Fruit fly (Drosophila melanogaster) whole organism, embryonic: ENCODE measurements around the gene CG42355.
A peak's percentile ranks its signal among the peaks of the same experiment; 100 is the strongest.

Experiments
- Antp ChIP-seq: fragments of 200-800 bp; sonication (Bioruptor generic); optimal IDR thresholded peaks from 3 replicates; lab custom pipeline; 2016; ENCODE audit warnings: missing biosample characterization, missing genetic modification characterization
- B-H1 ChIP-seq: fragments of 200-800 bp; sonication (Bioruptor generic); IDR thresholded peaks from 3 replicates; pipeline ENCODE4 v1.3.6; 2022; ENCODE audit warnings: missing biosample characterization, missing genetic modification characterization
- BEAF-32 ChIP-seq: fragments of 200-800 bp; sonication (Bioruptor generic); optimal IDR thresholded peaks from 3 replicates; lab custom pipeline; 2017; ENCODE audit warnings: missing biosample characterization, missing genetic modification characterization, mild to moderate bottlenecking, moderate library complexity, missing genetic modification reagents
- CG10147 ChIP-seq: fragments of 200-800 bp; sonication (Bioruptor generic); optimal IDR thresholded peaks from 2 replicates; lab custom pipeline; 2019; ENCODE audit warnings: missing biosample characterization, mild to moderate bottlenecking, missing genetic modification characterization, moderate library complexity
- CG11560 ChIP-seq: fragments of 200-800 bp; sonication (Bioruptor generic); IDR thresholded peaks from 3 replicates; pipeline ENCODE4 v1.3.6; 2022; ENCODE audit warnings: missing biosample characterization, missing genetic modification characterization
- CG11696 ChIP-seq: fragments of 200-800 bp; sonication (Bioruptor generic); IDR thresholded peaks from 2 replicates; pipeline ENCODE4 v1.3.6; 2022; ENCODE audit warnings: missing biosample characterization, missing genetic modification characterization
- CG12744 ChIP-seq: fragments of 200-800 bp; sonication (Bioruptor generic); optimal IDR thresholded peaks from 2 replicates; lab custom pipeline; 2016; ENCODE audit warnings: missing biosample characterization, missing genetic modification characterization
- CG13894 ChIP-seq: fragments of 200-800 bp; sonication (Bioruptor generic); optimal IDR thresholded peaks from 3 replicates; lab custom pipeline; 2018; ENCODE audit warnings: missing biosample characterization, mild to moderate bottlenecking, missing genetic modification characterization, moderate library complexity
- CG1529 ChIP-seq: fragments of 200-800 bp; sonication (Bioruptor generic); optimal IDR thresholded peaks from 3 replicates; lab custom pipeline; 2018; ENCODE audit warnings: missing biosample characterization, missing genetic modification characterization
- CG1602 ChIP-seq: fragments of 200-800 bp; sonication (Bioruptor generic); optimal IDR thresholded peaks from 3 replicates; lab custom pipeline; 2016; ENCODE audit warnings: missing biosample characterization, missing genetic modification characterization
- CG1647 ChIP-seq: fragments of 200-800 bp; sonication (Bioruptor generic); optimal IDR thresholded peaks from 3 replicates; lab custom pipeline; 2016; ENCODE audit warnings: missing biosample characterization, missing genetic modification characterization
- CG16815 ChIP-seq: fragments of 200-800 bp; sonication (Bioruptor generic); optimal IDR thresholded peaks from 3 replicates; lab custom pipeline; 2017; ENCODE audit warnings: missing biosample characterization, mild to moderate bottlenecking, missing genetic modification characterization
- CG32532 ChIP-seq: fragments of 200-800 bp; sonication (Bioruptor generic); IDR thresholded peaks from 2 replicates; pipeline ENCODE4 v1.3.6; 2022; ENCODE audit warnings: missing biosample characterization, missing genetic modification characterization
- CG33213 ChIP-seq: fragments of 200-800 bp; sonication (Bioruptor generic); optimal IDR thresholded peaks from 3 replicates; lab custom pipeline; 2016; ENCODE audit warnings: missing biosample characterization, missing genetic modification characterization
- CG34376 ChIP-seq: fragments of 200-800 bp; sonication (Bioruptor generic); optimal IDR thresholded peaks from 2 replicates; lab custom pipeline; 2018; ENCODE audit warnings: missing biosample characterization, mild to moderate bottlenecking, missing genetic modification characterization
- CG4424 ChIP-seq: fragments of 200-800 bp; sonication (Bioruptor generic); optimal IDR thresholded peaks from 3 replicates; lab custom pipeline; 2016; ENCODE audit warnings: missing biosample characterization, missing genetic modification characterization
- CG4617 ChIP-seq: fragments of 200-800 bp; sonication (Bioruptor generic); optimal IDR thresholded peaks from 3 replicates; lab custom pipeline; 2016; ENCODE audit warnings: missing biosample characterization, missing genetic modification characterization, borderline replicate concordance
- CG4854 ChIP-seq: fragments of 200-800 bp; sonication (Bioruptor generic); optimal IDR thresholded peaks from 2 replicates; lab custom pipeline; 2016; ENCODE audit warnings: missing biosample characterization, missing genetic modification characterization, inconsistent platforms
- CG5953 ChIP-seq: fragments of 200-800 bp; sonication (Bioruptor generic); IDR thresholded peaks from 2 replicates; pipeline ENCODE4 v1.3.6; 2022; ENCODE audit warnings: missing biosample characterization, missing genetic modification characterization
- CG6689 ChIP-seq: fragments of 200-800 bp; sonication (Bioruptor generic); IDR thresholded peaks from 2 replicates; pipeline ENCODE4 v1.3.6; 2022; ENCODE audit warnings: missing biosample characterization, missing genetic modification characterization
- CG6813 ChIP-seq: fragments of 200-800 bp; sonication (Bioruptor generic); optimal IDR thresholded peaks from 2 replicates; lab custom pipeline; 2017; ENCODE audit warnings: missing biosample characterization, missing genetic modification characterization, mild to moderate bottlenecking, moderate library complexity, missing genetic modification reagents
- CG7786 ChIP-seq: fragments of 200-800 bp; sonication (Bioruptor generic); optimal IDR thresholded peaks from 2 replicates; lab custom pipeline; 2016; ENCODE audit warnings: missing biosample characterization, missing genetic modification characterization
- CG9437 ChIP-seq: fragments of 200-800 bp; sonication (Bioruptor generic); optimal IDR thresholded peaks from 2 replicates; lab custom pipeline; 2018; ENCODE audit warnings: missing biosample characterization, mild to moderate bottlenecking, missing genetic modification characterization
- CG9932 ChIP-seq: fragments of 200-800 bp; sonication (Bioruptor generic); IDR thresholded peaks from 2 replicates; pipeline ENCODE4 v1.3.6; 2022; ENCODE audit warnings: missing biosample characterization, missing genetic modification characterization
- CoRest ChIP-seq: fragments of 200-800 bp; sonication (Bioruptor generic); optimal IDR thresholded peaks from 3 replicates; lab custom pipeline; 2018; ENCODE audit warnings: missing biosample characterization, mild to moderate bottlenecking, missing genetic modification characterization, moderate library complexity
- D19A ChIP-seq: fragments of 200-800 bp; optimal IDR thresholded peaks from 3 replicates; lab custom pipeline; 2019; ENCODE audit warnings: missing biosample characterization, mild to moderate bottlenecking, missing genetic modification characterization, moderate library complexity
- Dek ChIP-seq: fragments of 200-800 bp; sonication (Bioruptor generic); optimal IDR thresholded peaks from 3 replicates; lab custom pipeline; 2019; ENCODE audit warnings: missing biosample characterization, mild to moderate bottlenecking, missing genetic modification characterization, moderate library complexity
- HLH3B ChIP-seq: fragments of 200-800 bp; sonication (Bioruptor generic); IDR thresholded peaks from 2 replicates; pipeline ENCODE4 v1.3.6; 2022; ENCODE audit warnings: missing biosample characterization, missing genetic modification characterization
- Meics ChIP-seq: fragments of 200-800 bp; sonication (Bioruptor generic); optimal IDR thresholded peaks from 2 replicates; lab custom pipeline; 2017; ENCODE audit warnings: missing biosample characterization, mild to moderate bottlenecking, missing genetic modification characterization
- NC2β ChIP-seq: fragments of 200-800 bp; sonication (Bioruptor generic); optimal IDR thresholded peaks from 2 replicates; lab custom pipeline; 2016; ENCODE audit warnings: missing biosample characterization, missing genetic modification characterization
- Nf-YC ChIP-seq: fragments of 200-800 bp; optimal IDR thresholded peaks from 3 replicates; lab custom pipeline; 2019; ENCODE audit warnings: missing biosample characterization, mild to moderate bottlenecking, missing genetic modification characterization, moderate library complexity
- NfI ChIP-seq: fragments of 200-800 bp; sonication (Bioruptor generic); optimal IDR thresholded peaks from 3 replicates; lab custom pipeline; 2018; ENCODE audit warnings: missing biosample characterization, mild to moderate bottlenecking, missing genetic modification characterization, moderate library complexity
- Opbp ChIP-seq: fragments of 200-800 bp; sonication (Bioruptor generic); IDR thresholded peaks from 3 replicates; pipeline ENCODE4 v1.3.6; 2022; ENCODE audit warnings: missing biosample characterization, missing genetic modification characterization; ENCODE audit not compliant: partially characterized antibody
- YL-1 ChIP-seq: fragments of 200-800 bp; sonication (Bioruptor generic); optimal IDR thresholded peaks from 3 replicates; lab custom pipeline; 2017; ENCODE audit warnings: missing biosample characterization, mild to moderate bottlenecking, missing genetic modification characterization
- amos ChIP-seq: fragments of 200-800 bp; sonication (Bioruptor generic); IDR thresholded peaks from 2 replicates; pipeline ENCODE4 v1.3.6; 2022; ENCODE audit warnings: missing biosample characterization, missing genetic modification characterization; ENCODE audit not compliant: partially characterized antibody
- ase ChIP-seq: fragments of 200-800 bp; sonication (Bioruptor generic); IDR thresholded peaks from 3 replicates; pipeline ENCODE4 v1.3.6; 2022; ENCODE audit warnings: missing biosample characterization, missing genetic modification characterization
- caup ChIP-seq: fragments of 200-800 bp; sonication (Bioruptor generic); optimal IDR thresholded peaks from 3 replicates; lab custom pipeline; 2017; ENCODE audit warnings: missing biosample characterization, mild to moderate bottlenecking, missing genetic modification characterization, moderate library complexity; ENCODE audit not compliant: severe bottlenecking
- dan ChIP-seq: fragments of 200-800 bp; sonication (Bioruptor generic); IDR thresholded peaks from 2 replicates; pipeline ENCODE4 v1.3.6; 2022; ENCODE audit warnings: missing biosample characterization, missing genetic modification characterization
- dmrt11E ChIP-seq: fragments of 200-800 bp; sonication (Bioruptor generic); optimal IDR thresholded peaks from 3 replicates; lab custom pipeline; 2018; ENCODE audit warnings: missing biosample characterization, mild to moderate bottlenecking, missing genetic modification characterization, moderate library complexity
- gce ChIP-seq: fragments of 200-800 bp; sonication (Bioruptor generic); IDR thresholded peaks from 3 replicates; pipeline ENCODE4 v1.3.6; 2022; ENCODE audit warnings: missing biosample characterization, missing genetic modification characterization
- gro ChIP-seq: fragments of 200-800 bp; sonication (Bioruptor generic); optimal IDR thresholded peaks from 2 replicates; lab custom pipeline; 2016; ENCODE audit warnings: missing biosample characterization, missing genetic modification characterization
- lab ChIP-seq: fragments of 200-800 bp; sonication (Bioruptor generic); optimal IDR thresholded peaks from 3 replicates; lab custom pipeline; 2017; ENCODE audit warnings: missing biosample characterization, missing genetic modification characterization, mild to moderate bottlenecking, moderate library complexity, missing genetic modification reagents
- mam ChIP-seq: fragments of 200-800 bp; sonication (Bioruptor generic); optimal IDR thresholded peaks from 3 replicates; lab custom pipeline; 2016; ENCODE audit warnings: missing biosample characterization, missing genetic modification characterization
- nerfin-1 ChIP-seq: fragments of 200-800 bp; sonication (Bioruptor generic); optimal IDR thresholded peaks from 3 replicates; lab custom pipeline; 2019; ENCODE audit warnings: missing biosample characterization, mild to moderate bottlenecking, missing genetic modification characterization, moderate library complexity
- nmo ChIP-seq: fragments of 200-800 bp; sonication (Bioruptor generic); optimal IDR thresholded peaks from 2 replicates; lab custom pipeline; 2018; ENCODE audit warnings: missing biosample characterization, mild to moderate bottlenecking, missing genetic modification characterization, moderate library complexity
- org-1 ChIP-seq: fragments of 200-800 bp; sonication (Bioruptor generic); optimal IDR thresholded peaks from 2 replicates; lab custom pipeline; 2017; ENCODE audit warnings: missing biosample characterization, missing genetic modification characterization
- pnt ChIP-seq: fragments of 200-800 bp; sonication (Bioruptor generic); optimal IDR thresholded peaks from 3 replicates; lab custom pipeline; 2016; ENCODE audit warnings: missing biosample characterization, missing genetic modification characterization
- seq ChIP-seq: fragments of 200-800 bp; sonication (Bioruptor generic); IDR thresholded peaks from 2 replicates; pipeline ENCODE4 v1.3.6; 2022; ENCODE audit warnings: missing biosample characterization, missing genetic modification characterization
- shn ChIP-seq: fragments of 200-800 bp; sonication (Bioruptor generic); optimal IDR thresholded peaks from 3 replicates; lab custom pipeline; 2016; ENCODE audit warnings: missing biosample characterization, missing genetic modification characterization
- sqz ChIP-seq: fragments of 200-800 bp; sonication (Bioruptor generic); optimal IDR thresholded peaks from 3 replicates; lab custom pipeline; 2018; ENCODE audit warnings: missing biosample characterization, mild to moderate bottlenecking, missing genetic modification characterization
- wek ChIP-seq: fragments of 200-800 bp; sonication (Bioruptor generic); optimal IDR thresholded peaks from 3 replicates; lab custom pipeline; 2018; ENCODE audit warnings: missing biosample characterization, mild to moderate bottlenecking, missing genetic modification characterization, moderate library complexity

The CG42355 gene

dm6 chr3L:2004732-2005131 is 33.3 kb downstream of the CG42355 start (continued):
- TF ChIP-seq CG11696 (GFP tag; lab: Robert Waterston, UW), result 0 out of 2 replicates have a peak, but pooled peaks have one; percentile 39
- 0 out of 3 replicates have a peak, but pooled peaks have one; percentile 35 for TF ChIP-seq gce
- peak; percentile 24 for TF ChIP-seq caup
- no peak for TF ChIP-seq CG4854 (GFP tag; lab: Kevin White, UChicago)
- TF ChIP-seq CG11560 (tag; lab: Robert Waterston, UW), result no peak
- TF ChIP-seq NfI (GFP tag; lab: Kevin White, UChicago), result no peak
- TF ChIP-seq CG16815 (GFP tag; lab: Kevin White, UChicago), result no peak
- TF ChIP-seq dmrt11E (tag; lab: Kevin White, UChicago), result no peak
- no peak for TF ChIP-seq YL-1 (GFP tag; lab: Kevin White, UChicago)
- TF ChIP-seq CG6813 (GFP tag; lab: Kevin White, UChicago), result peak; percentile 29
- no peak for TF ChIP-seq CG9437
- TF ChIP-seq CG1647 (GFP tag; lab: Kevin White, UChicago), result no peak
- no peak for TF ChIP-seq CG1529
- no peak for TF ChIP-seq CG32532 (GFP tag; lab: Robert Waterston, UW)
- no peak for TF ChIP-seq Antp (GFP tag; lab: Kevin White, UChicago)
- no peak for TF ChIP-seq Dek (tag; lab: Kevin White, UChicago)
- TF ChIP-seq nmo, result no peak
- TF ChIP-seq CG4617 (GFP tag; lab: Kevin White, UChicago), result no peak
- TF ChIP-seq pnt (GFP tag; lab: Kevin White, UChicago), result no peak
- TF ChIP-seq wek (GFP tag; lab: Kevin White, UChicago), result peak; percentile 6
- TF ChIP-seq dan (GFP tag; lab: Robert Waterston, UW), result no peak
- TF ChIP-seq CG10147 (GFP tag; lab: Kevin White, UChicago), result no peak
- TF ChIP-seq CG6689 (GFP tag; lab: Robert Waterston, UW), result no peak
- TF ChIP-seq shn, result no peak
- TF ChIP-seq CG7786 (GFP tag; lab: Kevin White, UChicago), result no peak
- no peak for TF ChIP-seq Nf-YC (tag; lab: Kevin White, UChicago)
- TF ChIP-seq CoRest, result peak; percentile 13
- no peak for TF ChIP-seq sqz
- no peak for TF ChIP-seq CG13894 (tag; lab: Kevin White, UChicago)
- TF ChIP-seq amos (GFP tag; lab: Robert Waterston, UW), result no peak
- TF ChIP-seq Meics, result no peak
- TF ChIP-seq seq (GFP tag; lab: Robert Waterston, UW), result 0 out of 2 replicates have a peak, but pooled peaks have one; percentile 7
- no peak for TF ChIP-seq NC2β (GFP tag; lab: Kevin White, UChicago)
- no peak for TF ChIP-seq Opbp (GFP tag; lab: Robert Waterston, UW)
- TF ChIP-seq BEAF-32 (GFP tag; lab: Kevin White, UChicago), result no peak
- no peak for TF ChIP-seq org-1 (GFP tag; lab: Kevin White, UChicago)
- no peak for TF ChIP-seq nerfin-1 (tag; lab: Kevin White, UChicago)
- TF ChIP-seq CG12744 (GFP tag; lab: Kevin White, UChicago), result no peak
- TF ChIP-seq gro (GFP tag; lab: Kevin White, UChicago), result no peak
- TF ChIP-seq CG9932, result no peak
- no peak for TF ChIP-seq mam
- TF ChIP-seq CG33213 (GFP tag; lab: Kevin White, UChicago), result no peak
- TF ChIP-seq CG5953 (GFP tag; lab: Robert Waterston, UW), result no peak
- TF ChIP-seq ase, result no peak
- TF ChIP-seq CG1602 (GFP tag; lab: Kevin White, UChicago), result no peak
- no peak for TF ChIP-seq D19A
- no peak; the same call in 2 of the 3 replicates for TF ChIP-seq B-H1 (GFP tag; lab: Robert Waterston, UW)
- TF ChIP-seq CG4424 (GFP tag; lab: Kevin White, UChicago), result no peak
- peak; percentile 27 for TF ChIP-seq lab (GFP tag; lab: Kevin White, UChicago)
- TF ChIP-seq CG34376 (GFP tag; lab: Kevin White, UChicago), result no peak
- TF ChIP-seq HLH3B (GFP tag; lab: Robert Waterston, UW), result 0 out of 2 replicates have a peak, but pooled peaks have one; percentile 30
